Worm (Caenorhabditis elegans) whole organism, young adult: ENCODE measurements around the gene C43F9.5.

ENCODE experiments used
- B0035.1 ChIP-seq: sonication (generic microtip); optimal IDR thresholded peaks from 2 replicates; lab custom pipeline; 2016; ENCODE audit warnings: missing genetic modification characterization, mild to moderate bottlenecking, missing compliant biosample characterization, missing genotype, missing genetic modification reagents
- B0261.1 ChIP-seq: sonication (generic microtip); optimal IDR thresholded peaks from 2 replicates; lab custom pipeline; 2016; ENCODE audit warnings: mild to moderate bottlenecking, missing genetic modification characterization, moderate library complexity, missing compliant biosample characterization
- B0336.3 ChIP-seq: fragments of 200-800 bp; sonication (Bioruptor generic); IDR thresholded peaks from 2 replicates; pipeline ENCODE4 v1.3.6; 2022; ENCODE audit warnings: missing genetic modification characterization, missing compliant biosample characterization
- C06A6.2 ChIP-seq: fragments of 200-800 bp; sonication (Bioruptor generic); conservative IDR thresholded peaks from 2 replicates; pipeline ENCODE4 v1.3.6; 2022; ENCODE audit warnings: missing genetic modification characterization, missing compliant biosample characterization
- F52B5.7 ChIP-seq: sonication (generic microtip); optimal IDR thresholded peaks from 2 replicates; lab custom pipeline; 2016; ENCODE audit warnings: mild to moderate bottlenecking, missing genetic modification characterization, missing compliant biosample characterization
- F55B11.4 ChIP-seq: sonication (generic microtip); optimal IDR thresholded peaks from 2 replicates; lab custom pipeline; 2016; ENCODE audit warnings: missing compliant biosample characterization, missing genetic modification characterization, borderline replicate concordance; ENCODE audit not compliant: insufficient read depth
- T26A5.8 ChIP-seq: sonication (generic microtip); optimal IDR thresholded peaks from 2 replicates; lab custom pipeline; 2016; ENCODE audit warnings: missing genetic modification characterization, missing compliant biosample characterization
- ZK185.1 ChIP-seq: sonication (generic microtip); optimal IDR thresholded peaks from 2 replicates; lab custom pipeline; 2016; ENCODE audit warnings: mild to moderate bottlenecking, missing genetic modification characterization, missing compliant biosample characterization; ENCODE audit not compliant: poor library complexity, severe bottlenecking
- aptf-2 ChIP-seq: fragments of 200-800 bp; sonication (Bioruptor generic); conservative IDR thresholded peaks from 2 replicates; pipeline ENCODE4 v1.3.6; 2022; ENCODE audit warnings: missing genetic modification reagents, missing genetic modification characterization, missing compliant biosample characterization
- atf-7 ChIP-seq: sonication (generic microtip); optimal IDR thresholded peaks from 2 replicates; lab custom pipeline; 2017; ENCODE audit warnings: mild to moderate bottlenecking, missing genetic modification characterization, missing compliant biosample characterization
- athp-1 ChIP-seq: sonication (generic microtip); optimal IDR thresholded peaks from 2 replicates; lab custom pipeline; 2017; ENCODE audit warnings: mild to moderate bottlenecking, missing genetic modification characterization, missing compliant biosample characterization
- attf-3 ChIP-seq: fragments of 200-800 bp; sonication (Bioruptor generic); conservative IDR thresholded peaks from 2 replicates; pipeline ENCODE4 v1.3.6; 2022; ENCODE audit warnings: missing genetic modification reagents, missing genetic modification characterization, missing compliant biosample characterization
- ccch-3 ChIP-seq: fragments of 200-800 bp; sonication (Bioruptor generic); optimal IDR thresholded peaks from 2 replicates; lab custom pipeline; 2018; ENCODE audit warnings: mild to moderate bottlenecking, missing genetic modification characterization, missing compliant biosample characterization
- ets-4 ChIP-seq: fragments of 200-800 bp; sonication (Bioruptor generic); optimal IDR thresholded peaks from 2 replicates; lab custom pipeline; 2018; ENCODE audit warnings: mild to moderate bottlenecking, missing genetic modification characterization, missing compliant biosample characterization
- hmg-1.2 ChIP-seq: fragments of 200-800 bp; sonication (Bioruptor generic); IDR thresholded peaks from 2 replicates; pipeline ENCODE4 v1.3.6; 2022; ENCODE audit warnings: missing genetic modification reagents, missing genetic modification characterization, missing compliant biosample characterization
- hrde-1 ChIP-seq: sonication (generic microtip); optimal IDR thresholded peaks from 2 replicates; lab custom pipeline; 2016; ENCODE audit warnings: missing genetic modification characterization, mild to moderate bottlenecking, missing compliant biosample characterization, moderate library complexity, missing genotype, missing genetic modification reagents, borderline replicate concordance
- lin-40 ChIP-seq: sonication (generic microtip); optimal IDR thresholded peaks from 2 replicates; lab custom pipeline; 2016; ENCODE audit warnings: missing genetic modification characterization, mild to moderate bottlenecking, missing compliant biosample characterization, missing genotype, missing genetic modification reagents
- lir-1 ChIP-seq: fragments of 200-800 bp; sonication (Bioruptor generic); conservative IDR thresholded peaks from 2 replicates; pipeline ENCODE4 v1.3.6; 2022; ENCODE audit warnings: missing genetic modification reagents, missing genetic modification characterization, missing compliant biosample characterization
- madf-10 ChIP-seq: sonication (generic microtip); optimal IDR thresholded peaks from 2 replicates; lab custom pipeline; 2016; ENCODE audit warnings: mild to moderate bottlenecking, missing genetic modification characterization, missing compliant biosample characterization
- madf-6 ChIP-seq: fragments of 200-800 bp; sonication (Bioruptor generic); IDR thresholded peaks from 2 replicates; pipeline ENCODE4 v1.3.6; 2022; ENCODE audit warnings: missing genetic modification reagents, missing genetic modification characterization, missing compliant biosample characterization
- nfya-2 ChIP-seq: fragments of 200-800 bp; sonication (Bioruptor generic); IDR thresholded peaks from 2 replicates; pipeline ENCODE4 v1.3.6; 2022; ENCODE audit warnings: missing genetic modification reagents, missing genetic modification characterization, missing compliant biosample characterization
- nhr-80 ChIP-seq: sonication (generic microtip); optimal IDR thresholded peaks from 2 replicates; lab custom pipeline; 2016; ENCODE audit warnings: missing genetic modification characterization, missing compliant biosample characterization
- pha-4 ChIP-seq: fragments of 150-350 bp; sonication (generic microtip); optimal IDR thresholded peaks from 2 replicates; lab custom pipeline; 2014; ENCODE audit warnings: missing biosample characterization, missing genetic modification reagents, missing genetic modification characterization
- rec-8 ChIP-seq, 2 experiments: sonication (generic microtip); optimal IDR thresholded peaks; 2 replicates each; lab custom pipeline; 2016; ENCODE audit warnings: mild to moderate bottlenecking in 2 of 2, missing genetic modification characterization in 2 of 2, missing genetic modification reagents in 2 of 2, missing genotype in 2 of 2, missing biosample characterization in 1 of 2, missing compliant biosample characterization in 1 of 2, moderate library complexity in 1 of 2
- snpc-1.1 ChIP-seq: sonication (generic microtip); optimal IDR thresholded peaks from 2 replicates; lab custom pipeline; 2017; ENCODE audit warnings: missing genetic modification characterization, mild to moderate bottlenecking, missing compliant biosample characterization, antibody characterized with exemption, moderate library complexity, missing genotype, missing genetic modification reagents; ENCODE audit not compliant: insufficient read depth
- tbp1 ChIP-seq: fragments of 200-800 bp; sonication (Bioruptor generic); optimal IDR thresholded peaks from 2 replicates; lab custom pipeline; 2018; ENCODE audit warnings: mild to moderate bottlenecking, missing genetic modification characterization, missing compliant biosample characterization
- unc-62 ChIP-seq: fragments of 150-350 bp; optimal IDR thresholded peaks from 2 replicates; lab custom pipeline; 2014; ENCODE audit warnings: missing biosample characterization, missing genetic modification reagents, missing genetic modification characterization
- zim-3 ChIP-seq: sonication (generic microtip); optimal IDR thresholded peaks from 2 replicates; lab custom pipeline; 2017; ENCODE audit warnings: mild to moderate bottlenecking, missing genetic modification characterization, moderate library complexity, missing compliant biosample characterization
- ztf-18 ChIP-seq: sonication (generic microtip); optimal IDR thresholded peaks from 2 replicates; lab custom pipeline; 2016; ENCODE audit warnings: missing genotype, mild to moderate bottlenecking, missing genetic modification characterization, missing compliant biosample characterization
- ztf-22 ChIP-seq: fragments of 200-800 bp; sonication (Bioruptor generic); optimal IDR thresholded peaks from 2 replicates; lab custom pipeline; 2018; ENCODE audit warnings: mild to moderate bottlenecking, missing genetic modification characterization, moderate library complexity, missing compliant biosample characterization

Gene C43F9.5

DNA sequence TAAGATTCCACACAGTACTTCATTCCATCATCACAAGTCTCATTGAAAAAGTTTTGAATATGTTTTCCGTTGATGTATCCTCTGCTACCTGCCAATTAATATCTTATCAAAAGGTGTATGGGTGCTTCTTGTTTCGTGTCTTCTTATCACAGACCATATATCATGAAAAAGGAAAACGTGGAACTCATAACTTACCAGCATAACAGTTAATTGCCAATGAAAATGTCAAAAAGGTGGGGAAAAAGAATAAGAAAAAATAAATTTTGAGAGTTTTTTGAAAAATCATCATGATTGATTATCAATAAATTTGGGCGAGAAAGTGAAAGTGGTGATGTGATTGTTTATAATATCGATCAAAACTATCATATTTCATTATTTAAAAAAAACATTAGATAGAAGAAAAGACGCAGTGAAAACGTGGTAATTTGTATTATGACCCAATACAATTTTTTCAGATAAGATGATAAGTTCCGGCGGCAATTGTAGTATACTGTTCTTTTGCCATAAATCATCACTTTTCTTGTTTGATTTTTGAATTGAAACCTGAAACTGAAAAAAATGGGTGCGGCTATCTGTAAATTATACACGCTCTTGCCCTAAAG, 40.5 kb upstream of the C43F9.5 start, which contains the start of gene F56C4.4 (continued):
- TF ChIP-seq hrde-1 (tag; lab: Kevin White, UChicago), result no peak
- TF ChIP-seq ztf-22, result peak; percentile 13
- TF ChIP-seq F52B5.7, result no peak
- TF ChIP-seq atf-7 (tag; lab: Kevin White, UChicago), result peak; percentile 32
- TF ChIP-seq tbp1 (GFP tag; lab: Kevin White, UChicago), result no peak
- no peak for TF ChIP-seq lin-40 (tag; lab: Kevin White, UChicago)
- no peak for TF ChIP-seq zim-3
- TF ChIP-seq unc-62 (GFP tag; lab: Kevin White, UChicago), result peak; percentile 53
- TF ChIP-seq ets-4, result no peak
- no peak for TF ChIP-seq madf-10 (tag; lab: Kevin White, UChicago)

ce11 chrIV:10628724-10629123, 38.2 kb upstream of the C43F9.5 start, which contains the start of gene R09H10.5:
TSS of gene R09H10.5 (minus strand) at chrIV:10628829.
- TF ChIP-seq nhr-80 (tag; lab: Kevin White, UChicago), result peak; percentile 51
- TF ChIP-seq ets-4, result no peak
- TF ChIP-seq hmg-1.2, result no peak
- TF ChIP-seq F55B11.4 (tag; lab: Kevin White, UChicago), result no peak
- no peak for TF ChIP-seq T26A5.8 (tag; lab: Kevin White, UChicago)
- no peak for TF ChIP-seq B0261.1
- no peak for TF ChIP-seq ccch-3

- TF ChIP-seq madf-6 (GFP tag; lab: Robert Waterston, UW) (no peak), snpc-1.1 (no peak), B0336.3 (peak; percentile 47; the same call in 1 of the 2 replicates)
Observed at ce11 chrIV:10620811-10621210, 30.3 kb upstream of the C43F9.5 start, which contains the start of gene R09H10.7. TSS of gene R09H10.7 (plus strand) at chrIV:10621111.

DNA sequence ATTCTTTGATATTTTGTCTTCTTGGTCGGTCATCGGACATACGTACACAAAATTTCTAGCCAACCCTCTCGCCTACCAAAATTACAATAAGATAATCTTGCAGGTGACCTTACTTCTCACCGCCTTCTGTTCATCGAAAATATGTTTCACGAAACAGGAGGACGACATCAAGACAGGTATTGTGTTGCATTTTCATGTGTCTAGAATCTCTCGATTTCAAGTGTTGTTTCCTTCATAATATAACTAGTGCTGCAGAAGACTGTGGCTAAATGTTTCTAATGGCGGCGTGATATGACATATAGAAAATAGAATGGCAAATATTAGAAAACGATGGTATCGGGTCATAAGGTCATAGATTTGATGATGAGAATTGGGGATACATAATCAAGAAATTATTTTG, 26.6 kb upstream of the C43F9.5 start:
- TF ChIP-seq attf-3 (GFP tag; lab: Robert Waterston, UW) (no peak), ztf-18 (tag; lab: Kevin White, UChicago) (no peak)

DNA sequence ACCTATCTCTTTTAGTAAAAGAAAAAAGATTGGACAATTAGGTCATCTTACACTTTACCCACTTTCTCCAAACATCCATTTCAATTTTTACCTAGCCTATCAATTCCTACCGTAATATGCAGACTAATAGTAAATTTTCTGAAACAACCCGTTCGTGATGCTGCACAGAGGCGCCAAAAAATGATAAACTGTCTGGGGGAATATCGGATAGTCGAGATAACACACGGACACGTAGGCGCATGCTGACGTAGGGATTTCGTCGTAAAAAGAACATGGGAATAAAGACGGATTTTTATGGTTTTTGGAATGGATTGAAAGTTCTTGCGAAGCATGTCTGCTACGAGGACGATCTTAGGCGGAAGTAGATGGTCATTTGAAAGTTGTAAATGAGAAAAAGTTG, 25.8 kb upstream of the C43F9.5 start:
- TF ChIP-seq C06A6.2 (GFP tag; lab: Robert Waterston, UW) (no peak), athp-1 (tag; lab: Kevin White, UChicago) (no peak), nfya-2 (no peak), ccch-3 (no peak), B0035.1 (tag; lab: Kevin White, UChicago) (no peak), rec-8 (tag; optimal IDR thresholded peaks at IDR 0.05; lab: Kevin White, UChicago) (no peak), ZK185.1 (no peak), pha-4 (tag; lab: Kevin White, UChicago) (no peak), aptf-2 (GFP tag; lab: Robert Waterston, UW) (no peak), lir-1 (GFP tag; lab: Robert Waterston, UW) (no peak)
